Worm (Caenorhabditis elegans) whole organism, L4 larva: ENCODE results near the gene F13H6.5.

ENCODE experiments used
- D1046.2 ChIP-seq: fragments of 200-800 bp; sonication (Bioruptor generic); IDR thresholded peaks from 2 replicates; pipeline ENCODE4 v1.3.6; 2022; ENCODE audit warnings: missing genetic modification characterization, missing compliant biosample characterization
- F10B5.3 ChIP-seq: sonication (generic microtip); optimal IDR thresholded peaks from 2 replicates; lab custom pipeline; 2016; ENCODE audit warnings: mild to moderate bottlenecking, missing genetic modification characterization, missing compliant biosample characterization
- F26F4.8 ChIP-seq: fragments of 200-800 bp; sonication (Bioruptor generic); conservative IDR thresholded peaks from 2 replicates; pipeline ENCODE4 v1.3.6; 2022; ENCODE audit warnings: missing genetic modification characterization, missing compliant biosample characterization
- F37D6.2 ChIP-seq: sonication (generic microtip); optimal IDR thresholded peaks from 2 replicates; lab custom pipeline; 2016; ENCODE audit warnings: mild to moderate bottlenecking, missing genetic modification characterization, missing compliant biosample characterization
- F44E2.7 ChIP-seq: fragments of 200-800 bp; sonication (Bioruptor generic); IDR thresholded peaks from 2 replicates; pipeline ENCODE4 v2.1.2; 2022; ENCODE audit warnings: missing genetic modification characterization, missing compliant biosample characterization
- T26A8.4 ChIP-seq: fragments of 200-800 bp; sonication (Bioruptor generic); IDR thresholded peaks from 2 replicates; pipeline ENCODE4 v1.3.6; 2022; ENCODE audit warnings: missing genetic modification characterization, missing compliant biosample characterization
- Y48G9A.11 ChIP-seq: fragments of 200-800 bp; sonication (Bioruptor generic); IDR thresholded peaks from 2 replicates; pipeline ENCODE4 v1.3.6; 2022; ENCODE audit warnings: missing genetic modification reagents, missing genetic modification characterization, missing compliant biosample characterization
- aha-1 ChIP-seq: fragments of 150-350 bp; peaks from one replicate; lab custom pipeline; 2014; ENCODE audit warnings: missing biosample characterization, missing genetic modification characterization
- arid-1 ChIP-seq: fragments of 200-800 bp; sonication (Bioruptor generic); conservative IDR thresholded peaks from 2 replicates; pipeline ENCODE4 v1.3.6; 2022; ENCODE audit warnings: missing genetic modification reagents, missing genetic modification characterization, missing compliant biosample characterization
- ceh-32 ChIP-seq: sonication (generic microtip); optimal IDR thresholded peaks from 2 replicates; lab custom pipeline; 2016; ENCODE audit warnings: mild to moderate bottlenecking, missing genetic modification characterization, missing compliant biosample characterization; ENCODE audit not compliant: poor library complexity
- ceh-62 ChIP-seq: sonication (generic microtip); optimal IDR thresholded peaks from 2 replicates; lab custom pipeline; 2017; ENCODE audit warnings: missing biosample characterization, missing genetic modification characterization
- ceh-82 ChIP-seq: sonication (generic microtip); optimal IDR thresholded peaks from 2 replicates; lab custom pipeline; 2017; ENCODE audit warnings: missing biosample characterization, missing genetic modification characterization
- cey-2 ChIP-seq: sonication (generic microtip); optimal IDR thresholded peaks from 3 replicates; lab custom pipeline; 2017; ENCODE audit warnings: missing genetic modification characterization, mild to moderate bottlenecking, missing compliant biosample characterization, antibody characterized with exemption, borderline replicate concordance; ENCODE audit not compliant: insufficient read depth
- ctbp-1 ChIP-seq: fragments of 200-800 bp; sonication (Bioruptor generic); IDR thresholded peaks from 2 replicates; pipeline ENCODE4 v1.3.6; 2022; ENCODE audit warnings: missing genetic modification reagents, missing genetic modification characterization, missing compliant biosample characterization
- daf-16 ChIP-seq, 3 experiments: sonication (generic microtip); optimal IDR thresholded peaks; 2 replicates each; lab custom pipeline; 2016 to 2017; ENCODE audit warnings: missing genetic modification characterization in 3 of 3, missing genetic modification reagents in 3 of 3, mild to moderate bottlenecking in 2 of 3, missing compliant biosample characterization in 2 of 3, missing biosample characterization in 1 of 3, moderate library complexity in 1 of 3
- daf-19 ChIP-seq: fragments of 200-800 bp; sonication (Bioruptor generic); conservative IDR thresholded peaks from 2 replicates; pipeline ENCODE4 v1.3.6; 2022; ENCODE audit warnings: missing genetic modification characterization, missing compliant biosample characterization
- dmd-9 ChIP-seq: fragments of 200-800 bp; sonication (Bioruptor generic); IDR thresholded peaks from 2 replicates; pipeline ENCODE4 v1.3.6; 2022; ENCODE audit warnings: missing genetic modification reagents, missing genetic modification characterization, missing compliant biosample characterization
- dpl-1 ChIP-seq: fragments of 150-350 bp; optimal IDR thresholded peaks from 2 replicates; lab custom pipeline; 2014; ENCODE audit warnings: missing biosample characterization, missing genetic modification reagents, missing genetic modification characterization
- dve-1 ChIP-seq: sonication (generic microtip); optimal IDR thresholded peaks from 2 replicates; lab custom pipeline; 2017; ENCODE audit warnings: antibody characterized with exemption, mild to moderate bottlenecking, missing genetic modification characterization, missing compliant biosample characterization; ENCODE audit not compliant: insufficient read depth
- fkh-10 ChIP-seq: fragments of 150-350 bp; optimal IDR thresholded peaks from 2 replicates; lab custom pipeline; 2014; ENCODE audit warnings: missing biosample characterization, missing genetic modification reagents, missing genetic modification characterization
- hlh-11 ChIP-seq: fragments of 200-800 bp; sonication (Bioruptor generic); optimal IDR thresholded peaks from 2 replicates; lab custom pipeline; 2018; ENCODE audit warnings: mild to moderate bottlenecking, missing genetic modification characterization, missing compliant biosample characterization
- hmg-1.1 ChIP-seq: fragments of 200-800 bp; sonication (Bioruptor generic); IDR thresholded peaks from 2 replicates; pipeline ENCODE4 v1.3.6; 2022; ENCODE audit warnings: missing genetic modification reagents, missing genetic modification characterization, missing compliant biosample characterization
- lin-29 ChIP-seq: fragments of 200-800 bp; sonication (Bioruptor generic); IDR thresholded peaks from 2 replicates; pipeline ENCODE4 v1.3.6; 2022; ENCODE audit warnings: missing genetic modification reagents, missing genetic modification characterization, missing compliant biosample characterization
- lin-39 ChIP-seq: fragments of 150-350 bp; optimal IDR thresholded peaks from 2 replicates; lab custom pipeline; 2014; ENCODE audit warnings: missing biosample characterization, missing genetic modification reagents, missing genetic modification characterization
- mdl-1 ChIP-seq, 2 experiments: fragments of 150-350 bp in 1 of 2; sonication (generic microtip) in 1 of 2; optimal IDR thresholded peaks; 2 replicates each; lab custom pipeline; 2014 to 2017; ENCODE audit warnings: missing biosample characterization in 2 of 2, missing genetic modification characterization in 2 of 2
- mep-1 ChIP-seq: fragments of 150-350 bp; sonication (generic microtip); optimal IDR thresholded peaks from 3 replicates; lab custom pipeline; 2014; ENCODE audit warnings: missing biosample characterization, missing genetic modification characterization
- mes-2 ChIP-seq: sonication (generic microtip); optimal IDR thresholded peaks from 2 replicates; lab custom pipeline; 2016; ENCODE audit warnings: missing genotype, mild to moderate bottlenecking, missing genetic modification characterization, missing compliant biosample characterization; ENCODE audit not compliant: poor library complexity, severe bottlenecking
- mxl-3 ChIP-seq: fragments of 200-800 bp; sonication (Bioruptor generic); optimal IDR thresholded peaks from 2 replicates; lab custom pipeline; 2018; ENCODE audit warnings: mild to moderate bottlenecking, missing genetic modification characterization, missing compliant biosample characterization
- nhr-28 ChIP-seq: fragments of 150-350 bp; optimal IDR thresholded peaks from 2 replicates; lab custom pipeline; 2014; ENCODE audit warnings: missing biosample characterization, missing genetic modification characterization
- nhr-41 ChIP-seq: fragments of 200-800 bp; sonication (Bioruptor generic); IDR thresholded peaks from 2 replicates; pipeline ENCODE4 v1.3.6; 2022; ENCODE audit warnings: missing genetic modification reagents, missing genetic modification characterization, missing compliant biosample characterization
- nhr-48 ChIP-seq: sonication (generic microtip); optimal IDR thresholded peaks from 2 replicates; lab custom pipeline; 2016; ENCODE audit warnings: mild to moderate bottlenecking, missing genetic modification characterization, missing compliant biosample characterization
- nhr-6 ChIP-seq: fragments of 150-350 bp; optimal IDR thresholded peaks from 2 replicates; lab custom pipeline; 2014; ENCODE audit warnings: missing biosample characterization, missing genetic modification characterization
- pha-4 ChIP-seq, 2 experiments: fragments of 150-350 bp in 1 of 2; fragments of 200-800 bp in 1 of 2; sonication (Bioruptor generic) in 1 of 2; IDR thresholded peaks in 1 of 2; optimal IDR thresholded peaks in 1 of 2; 2 replicates each; pipeline versions ENCODE4 v1.3.6 to Lab custom; 2014 to 2022; ENCODE audit warnings: missing genetic modification characterization in 2 of 2, missing genetic modification reagents in 2 of 2, missing biosample characterization in 1 of 2, missing compliant biosample characterization in 1 of 2
- php-3 ChIP-seq: fragments of 200-800 bp; sonication (Bioruptor generic); IDR thresholded peaks from 2 replicates; pipeline ENCODE4 v1.3.6; 2022; ENCODE audit warnings: missing genetic modification reagents, missing genetic modification characterization, missing compliant biosample characterization
- rbr-2 ChIP-seq: sonication (generic microtip); optimal IDR thresholded peaks from 2 replicates; lab custom pipeline; 2016; ENCODE audit warnings: missing genotype, missing genetic modification characterization, missing compliant biosample characterization
- saeg-2 ChIP-seq: fragments of 200-800 bp; sonication (Bioruptor generic); IDR thresholded peaks from 2 replicates; pipeline ENCODE4 v1.3.6; 2022; ENCODE audit warnings: missing genetic modification reagents, missing genetic modification characterization, missing compliant biosample characterization
- set-16 ChIP-seq: fragments of 200-800 bp; sonication (Bioruptor generic); IDR thresholded peaks from 2 replicates; pipeline ENCODE4 v1.3.6; 2022; ENCODE audit warnings: missing genetic modification reagents, missing genetic modification characterization, missing compliant biosample characterization
- skn-1 ChIP-seq: fragments of 150-350 bp; optimal IDR thresholded peaks from 2 replicates; lab custom pipeline; 2014; ENCODE audit warnings: missing biosample characterization, missing genetic modification characterization
- snpc-1.2 ChIP-seq: fragments of 200-800 bp; sonication (Bioruptor generic); IDR thresholded peaks from 2 replicates; pipeline ENCODE4 v1.3.6; 2022; ENCODE audit warnings: missing genetic modification reagents, missing genetic modification characterization, missing compliant biosample characterization
- spr-1 ChIP-seq: sonication (generic microtip); optimal IDR thresholded peaks from 2 replicates; lab custom pipeline; 2016; ENCODE audit warnings: mild to moderate bottlenecking, missing genetic modification characterization, missing compliant biosample characterization
- spr-3 ChIP-seq: fragments of 200-800 bp; sonication (Bioruptor generic); optimal IDR thresholded peaks from 2 replicates; lab custom pipeline; 2018; ENCODE audit warnings: mild to moderate bottlenecking, missing genetic modification characterization, missing compliant biosample characterization
- unc-130 ChIP-seq: sonication (generic microtip); optimal IDR thresholded peaks from 2 replicates; lab custom pipeline; 2016; ENCODE audit warnings: missing genetic modification reagents, missing genetic modification characterization, missing compliant biosample characterization
- zag-1 ChIP-seq: fragments of 150-350 bp; optimal IDR thresholded peaks from 2 replicates; lab custom pipeline; 2014; ENCODE audit warnings: missing biosample characterization, missing genetic modification characterization
- zip-11 ChIP-seq: fragments of 200-800 bp; sonication (Bioruptor generic); IDR thresholded peaks from 2 replicates; pipeline ENCODE4 v1.3.6; 2022; ENCODE audit warnings: missing genetic modification characterization, missing compliant biosample characterization
- zip-2 ChIP-seq: fragments of 150-350 bp; optimal IDR thresholded peaks from 2 replicates; lab custom pipeline; 2014; ENCODE audit warnings: missing biosample characterization, missing genetic modification characterization
- ztf-11 ChIP-seq: fragments of 150-350 bp; optimal IDR thresholded peaks from 2 replicates; lab custom pipeline; 2014; ENCODE audit warnings: missing biosample characterization, missing genetic modification characterization

F13H6.5 gene

ce11 chrV:6352350-6352749, 22.4 kb downstream of the F13H6.5 start (continued):
- TF ChIP-seq pha-4 (GFP tag; IDR thresholded peaks at IDR 0.05; lab: Robert Waterston, UW) (no peak), pha-4 (tag; optimal IDR thresholded peaks at IDR 0.05; lab: Kevin White, UChicago) (no peak), T26A8.4 (GFP tag; lab: Robert Waterston, UW) (no peak), D1046.2 (no peak), lin-39 (tag; lab: Kevin White, UChicago) (no peak), dve-1 (tag; lab: Kevin White, UChicago) (no peak), zag-1 (tag; lab: Kevin White, UChicago) (no peak), mxl-3 (GFP tag; lab: Kevin White, UChicago) (peak; percentile 47), php-3 (GFP tag; lab: Robert Waterston, UW) (no peak), nhr-28 (peak; percentile 20), skn-1 (tag; lab: Kevin White, UChicago) (no peak), set-16 (no peak), spr-1 (tag; lab: Kevin White, UChicago) (no peak), unc-130 (GFP tag; lab: Kevin White, UChicago) (no peak), hlh-11 (tag; lab: Kevin White, UChicago) (peak; percentile 50), ztf-11 (tag; lab: Kevin White, UChicago) (no peak)
- TF ChIP-seq, all 104 proteins: peak for 4

DNA sequence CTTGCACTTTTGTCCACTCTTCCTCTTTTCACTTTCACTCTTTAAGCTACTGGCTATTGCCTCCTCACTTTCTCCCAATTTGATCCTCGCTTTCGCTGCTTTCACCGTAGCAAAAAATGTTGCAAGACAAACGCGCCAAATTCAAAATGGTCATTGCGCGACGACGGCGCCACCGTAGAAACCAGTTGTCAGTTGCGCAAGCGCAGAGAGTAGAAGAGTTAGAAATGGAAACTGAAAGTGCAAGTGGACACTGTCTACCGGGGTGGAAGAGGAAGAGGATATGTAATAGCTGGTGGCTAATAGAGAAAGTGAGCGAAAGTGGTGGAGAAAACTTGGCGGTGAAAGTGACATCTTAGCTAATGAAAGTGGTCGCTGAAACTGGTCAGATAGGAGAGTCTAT, 23.6 kb downstream of the F13H6.5 start:
- peak; percentile 58; the same call in 1 of the 2 replicates for TF ChIP-seq lin-29 (GFP tag; lab: Robert Waterston, UW)
- TF ChIP-seq F26F4.8 (GFP tag; lab: Robert Waterston, UW), result no peak
- TF ChIP-seq nhr-48, result peak; percentile 61
- peak in 1 of 2 experiments; percentile 41 for TF ChIP-seq mdl-1 (tag; optimal IDR thresholded peaks at IDR 0.05; lab: Kevin White, UChicago)
- peak; percentile 61 for TF ChIP-seq hlh-11 (tag; lab: Kevin White, UChicago)
- no peak for TF ChIP-seq F10B5.3
- TF ChIP-seq aha-1 (tag; lab: Kevin White, UChicago), result peak; percentile 96
- peak; percentile 5 for TF ChIP-seq mxl-3 (GFP tag; lab: Kevin White, UChicago)
- TF ChIP-seq ceh-82 (tag; lab: Kevin White, UChicago), result no peak
- TF ChIP-seq arid-1 (GFP tag; lab: Robert Waterston, UW), result 0 out of 2 replicates have a peak, but pooled peaks have one; percentile 23
- no peak for TF ChIP-seq nhr-6
- TF ChIP-seq hmg-1.1 (GFP tag; lab: Robert Waterston, UW), result 0 out of 2 replicates have a peak, but pooled peaks have one; percentile 22
- TF ChIP-seq nhr-41 (GFP tag; lab: Robert Waterston, UW), result peak; percentile 49; the same call in 1 of the 2 replicates
- TF ChIP-seq saeg-2 (GFP tag; lab: Robert Waterston, UW), result no peak

DNA sequence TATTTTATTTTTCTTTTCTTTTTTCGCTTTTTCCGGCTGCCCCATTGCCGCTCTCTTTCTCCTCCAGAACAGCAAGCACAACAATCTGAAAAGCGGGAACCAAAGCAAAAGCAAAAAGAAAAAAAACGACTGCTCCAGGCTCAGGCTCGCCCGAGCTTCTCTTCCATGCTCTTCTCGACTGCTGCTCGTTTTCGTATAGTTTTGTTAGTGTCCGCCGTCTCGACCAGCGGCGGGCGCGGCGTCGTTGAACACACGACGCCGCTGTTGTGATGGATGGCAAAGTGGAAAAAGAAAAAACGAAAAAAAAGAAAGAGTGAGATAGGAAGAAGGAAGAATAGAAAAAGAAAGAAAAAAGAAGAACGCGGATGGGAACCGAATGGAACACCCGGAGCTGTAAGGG, 24.6 kb downstream of the F13H6.5 start:
- TF ChIP-seq ctbp-1 (GFP tag; lab: Robert Waterston, UW), result no peak
- TF ChIP-seq ceh-32, result no peak
- TF ChIP-seq dpl-1 (GFP tag; lab: Kevin White, UChicago), result no peak
- no peak for TF ChIP-seq zip-11
- TF ChIP-seq spr-1 (tag; lab: Kevin White, UChicago), result no peak
- no peak for TF ChIP-seq daf-19 (GFP tag; lab: Robert Waterston, UW)
- no peak for TF ChIP-seq F26F4.8 (GFP tag; lab: Robert Waterston, UW)
- TF ChIP-seq Y48G9A.11, result no peak
- no peak for TF ChIP-seq zip-2 (tag; lab: Kevin White, UChicago)
- TF ChIP-seq mes-2, result no peak
- TF ChIP-seq spr-3, result no peak
- TF ChIP-seq fkh-10 (GFP tag; lab: Kevin White, UChicago), result peak; percentile 61
- TF ChIP-seq hmg-1.1 (GFP tag; lab: Robert Waterston, UW), result 0 out of 2 replicates have a peak, but pooled peaks have one; percentile 45
- TF ChIP-seq F44E2.7 (GFP tag; lab: Robert Waterston, UW), result no peak
- TF ChIP-seq unc-130 (GFP tag; lab: Kevin White, UChicago), result no peak
- no peak for TF ChIP-seq dmd-9 (GFP tag; lab: Robert Waterston, UW)
- TF ChIP-seq hlh-11 (tag; lab: Kevin White, UChicago), result peak; percentile 45
- no peak for TF ChIP-seq snpc-1.2 (GFP tag; lab: Robert Waterston, UW)
- no peak for TF ChIP-seq nhr-41 (GFP tag; lab: Robert Waterston, UW)
- peak; percentile 54 for TF ChIP-seq aha-1 (tag; lab: Kevin White, UChicago)
- TF ChIP-seq ceh-62 (tag; lab: Kevin White, UChicago), result no peak
- peak; percentile 45 for TF ChIP-seq rbr-2 (tag; lab: Kevin White, UChicago)
- TF ChIP-seq mep-1 (tag; lab: Kevin White, UChicago), result peak; percentile 46
- peak in 1 of 2 experiments; percentile 10 for TF ChIP-seq daf-16 (GFP tag; optimal IDR thresholded peaks at IDR 0.05; lab: Kevin White, UChicago)
- TF ChIP-seq daf-16 (tag; optimal IDR thresholded peaks at IDR 0.05; lab: Kevin White, UChicago), result no peak
- TF ChIP-seq nhr-28, result no peak
- TF ChIP-seq F37D6.2 (tag; lab: Kevin White, UChicago), result peak; percentile 19
- TF ChIP-seq cey-2 (tag; lab: Kevin White, UChicago), result no peak
